Worm (Caenorhabditis elegans): ENCODE measurements around the gene fipr-21.

DNA sequence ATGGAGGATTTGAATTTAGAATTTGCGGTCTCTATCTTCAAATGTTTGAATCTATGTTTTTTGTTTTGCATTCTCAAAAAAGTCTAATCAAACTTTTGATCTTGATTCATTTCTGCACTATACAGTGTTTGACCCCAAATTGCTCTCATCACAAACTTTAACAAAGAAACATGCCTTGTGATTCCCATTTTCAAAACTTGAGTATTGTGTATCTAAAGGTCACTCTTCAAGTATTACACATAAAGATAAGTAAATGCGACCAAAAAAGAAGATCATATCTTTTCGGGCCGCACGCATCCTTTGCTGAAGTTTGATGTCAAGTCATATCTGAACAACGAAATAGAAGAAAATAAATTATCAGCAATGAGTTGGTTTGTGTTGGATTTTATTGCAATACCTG lies 2.4 kb upstream of the fipr-21 start:
- TF ChIP-seq lin-13 (GFP tag; optimal IDR thresholded peaks at IDR 0.05) (no peak), egl-27 (tag; optimal IDR thresholded peaks at IDR 0.05) (peak; percentile 3), elt-1 (tag; optimal IDR thresholded peaks at IDR 0.05) (no peak), ztf-11 (tag; optimal IDR thresholded peaks at IDR 0.05) (no peak), nhr-25 (tag; optimal IDR thresholded peaks at IDR 0.05) (peak; percentile 88), lin-39 (tag; optimal IDR thresholded peaks at IDR 0.05) (no peak)
